Fruit fly (Drosophila melanogaster) whole organism: Measurements from ENCODE around the gene asl.

Experiments used
- CG8478 ChIP-seq: fragments of >200 bp; optimal IDR thresholded peaks from 2 replicates; lab custom pipeline; 2018; ENCODE audit warnings: inconsistent platforms
- Dll ChIP-seq: fragments of >200 bp; optimal IDR thresholded peaks from 2 replicates; lab custom pipeline; 2017
- EcR ChIP-seq, 2 experiments: fragments of >200 bp; optimal IDR thresholded peaks; 2 replicates each; lab custom pipeline; 2017; ENCODE audit warnings: missing biosample characterization in 2 of 2, missing genetic modification characterization in 2 of 2, missing genetic modification reagents in 2 of 2
- pan ChIP-seq: fragments of >200 bp; optimal IDR thresholded peaks from 2 replicates; lab custom pipeline; 2017
- psq ChIP-seq: fragments of >200 bp; optimal IDR thresholded peaks from 2 replicates; lab custom pipeline; 2017
- usp ChIP-seq: fragments of >200 bp; optimal IDR thresholded peaks from 2 replicates; lab custom pipeline; 2017; ENCODE audit warnings: missing biosample characterization, missing genetic modification characterization, mixed read lengths

asl gene

DNA sequence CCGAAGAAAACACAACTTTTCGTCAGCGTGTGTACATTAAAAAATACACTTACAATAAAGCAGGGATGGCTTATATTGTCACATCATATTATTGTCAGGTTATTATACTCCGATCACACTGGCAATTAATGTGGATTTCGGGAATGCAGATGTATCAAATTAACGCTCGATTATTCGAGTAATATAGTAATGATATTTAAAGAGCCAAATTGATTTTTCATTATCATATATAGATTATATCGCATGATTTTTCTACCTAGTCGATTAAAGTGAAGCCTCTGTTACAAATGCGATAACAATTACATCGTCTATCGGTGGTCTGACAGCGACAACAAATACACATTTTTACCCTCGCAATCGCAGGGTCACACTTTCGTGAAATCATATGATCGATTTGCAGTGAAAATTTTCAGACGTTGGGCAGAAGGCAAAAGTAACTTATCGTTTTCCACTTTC, 14.9 kb downstream of the asl start, which contains the start of the genes noi and Vha26:
TSS of gene noi (minus strand) at position 62 of the 456 bp plus-strand sequence.
TSS of gene Vha26 (plus strand) at position 366 of the 456 bp plus-strand sequence.
- TF ChIP-seq usp (GFP tag; lab: Kevin White, UChicago), result no peak
- no peak for TF ChIP-seq Dll (lab: Kevin White, UChicago)
- no peak for TF ChIP-seq CG8478
- TF ChIP-seq EcR (GFP tag; optimal IDR thresholded peaks at IDR 0.05; lab: Kevin White, UChicago), result no peak
- no peak for TF ChIP-seq pan
- no peak for TF ChIP-seq psq (lab: Kevin White, UChicago)

DNA sequence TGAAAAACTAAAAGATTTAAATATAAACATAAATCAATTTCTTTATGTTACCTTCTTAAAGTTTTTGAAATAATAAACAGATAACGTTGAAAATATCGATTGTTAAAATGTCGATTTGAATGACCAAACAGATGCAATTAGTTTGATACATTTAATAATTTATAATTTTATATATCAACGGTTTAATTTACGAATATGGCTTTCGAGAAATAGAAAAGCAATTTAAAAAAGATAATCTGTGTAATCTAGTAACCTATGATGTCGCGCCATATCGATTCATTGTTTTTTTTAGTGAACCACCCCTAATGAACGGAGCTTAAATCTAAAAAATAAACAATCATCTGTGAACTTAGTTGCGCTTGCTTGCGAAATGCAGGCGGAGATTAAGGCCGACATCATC, 17.8 kb downstream of the asl start, which contains the start of gene PolZ2:
TSS of gene PolZ2 (plus strand) at position 301 of the 400 bp plus-strand sequence.
- TF ChIP-seq EcR (GFP tag; optimal IDR thresholded peaks at IDR 0.05; lab: Kevin White, UChicago) (no peak), Dll (lab: Kevin White, UChicago) (no peak), usp (GFP tag; lab: Kevin White, UChicago) (no peak), CG8478 (no peak), psq (lab: Kevin White, UChicago) (no peak), pan (no peak)

- TF ChIP-seq psq (lab: Kevin White, UChicago), result no peak
Observed at dm6 chr3R:5587863-5588519, 18.4 kb downstream of the asl start, which contains the start of gene CG2926. TSS of gene CG2926 (minus strand) at chr3R:5588380.

- TF ChIP-seq Dll (lab: Kevin White, UChicago), result no peak
Observed at dm6 chr3R:5573883-5574282, 32.5 kb downstream of the asl start.

DNA sequence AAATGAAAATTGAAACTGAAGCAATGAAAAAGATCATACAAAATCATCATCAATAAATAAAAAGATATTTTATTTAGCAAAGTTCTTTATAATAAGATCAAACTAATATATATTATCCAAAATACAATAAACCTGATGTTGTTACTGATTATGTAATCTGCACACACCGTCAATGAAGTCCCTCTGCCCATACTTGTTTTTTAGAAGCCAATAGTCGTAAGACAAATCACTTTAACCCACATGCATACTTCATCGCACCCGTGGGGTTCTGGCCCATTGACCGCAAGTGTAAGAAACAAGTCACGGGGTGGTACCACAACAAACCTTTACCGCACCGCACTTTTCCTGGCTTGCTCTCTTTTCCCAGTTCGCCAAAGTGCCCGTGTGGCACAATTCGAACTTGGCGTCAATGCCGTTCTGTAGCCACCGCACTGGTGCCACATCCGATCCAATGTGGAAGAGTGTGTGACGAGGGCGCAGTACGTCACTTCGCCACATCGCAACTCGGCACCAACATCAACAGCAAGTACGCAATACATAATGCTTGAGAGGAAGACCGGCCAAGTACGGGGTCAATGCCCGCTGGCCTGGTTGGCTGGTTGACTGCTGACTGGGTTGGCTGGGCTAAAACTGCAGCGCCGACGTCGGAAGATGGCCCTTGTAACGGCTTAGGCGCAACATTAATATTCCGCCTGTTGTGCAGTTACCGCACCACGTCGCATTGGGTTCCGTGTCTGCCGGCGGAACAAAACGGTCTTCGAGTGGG, 33.3 kb downstream of the asl start:
- TF ChIP-seq pan (no peak), EcR (GFP tag; optimal IDR thresholded peaks at IDR 0.05; lab: Kevin White, UChicago) (peak in 1 of 2 experiments; percentile 75), Dll (lab: Kevin White, UChicago) (no peak), psq (lab: Kevin White, UChicago) (no peak), usp (GFP tag; lab: Kevin White, UChicago) (no peak), CG8478 (no peak)

dm6 chr3R:5571756-5572155, 34.6 kb downstream of the asl start:
- no peak for TF ChIP-seq psq (lab: Kevin White, UChicago)
- TF ChIP-seq EcR (GFP tag; optimal IDR thresholded peaks at IDR 0.05; lab: Kevin White, UChicago), result no peak
- no peak for TF ChIP-seq Dll (lab: Kevin White, UChicago)
- no peak for TF ChIP-seq pan
- TF ChIP-seq CG8478, result no peak
- no peak for TF ChIP-seq usp (GFP tag; lab: Kevin White, UChicago)

dm6 chr3R:5571437-5571750, 34.9 kb downstream of the asl start:
- TF ChIP-seq psq (lab: Kevin White, UChicago) (no peak), pan (no peak), Dll (lab: Kevin White, UChicago) (no peak), CG8478 (no peak), usp (GFP tag; lab: Kevin White, UChicago) (no peak), EcR (GFP tag; optimal IDR thresholded peaks at IDR 0.05; lab: Kevin White, UChicago) (no peak)

DNA sequence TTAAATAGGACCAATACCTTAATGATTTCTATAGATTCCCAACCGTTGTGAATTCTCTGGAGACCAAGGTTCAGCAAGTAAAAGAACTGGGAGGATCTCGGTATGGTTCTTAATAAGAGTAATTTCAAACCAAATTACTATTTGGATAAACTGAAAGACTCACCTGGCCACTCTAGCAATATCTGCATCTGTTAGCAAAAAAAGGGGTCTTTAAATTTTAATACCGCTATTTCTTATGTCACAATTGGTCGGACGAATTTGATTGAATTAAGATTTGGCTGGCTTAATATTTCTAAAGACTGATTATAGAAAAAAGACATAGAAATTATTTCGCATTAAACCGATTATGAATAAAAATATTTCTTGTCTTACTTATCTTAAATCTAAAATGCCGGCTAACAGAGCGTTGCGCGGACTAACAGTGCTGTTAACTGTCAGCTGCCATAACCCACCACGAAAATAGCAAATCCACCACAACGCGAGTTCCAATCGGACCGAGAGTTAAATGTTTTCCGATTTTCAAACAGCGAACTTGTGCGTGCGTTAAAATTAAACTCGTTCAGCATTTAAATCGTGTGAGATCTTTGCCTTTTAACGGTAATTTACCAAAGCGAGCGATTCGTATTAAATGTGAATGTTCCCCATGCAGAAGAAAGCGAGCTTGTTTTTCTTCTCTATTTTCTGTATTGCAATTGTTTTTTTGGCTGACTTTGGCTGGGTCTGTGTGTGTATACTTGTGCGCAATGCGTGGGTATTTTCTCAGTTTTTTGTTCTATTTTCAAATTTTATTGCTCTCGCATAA, 35.5 kb downstream of the asl start, which contains the start of gene CRMP:
TSS of gene CRMP (plus strand) at position 474 of the 802 bp plus-strand sequence.
- TF ChIP-seq CG8478 (no peak), psq (lab: Kevin White, UChicago) (no peak), usp (GFP tag; lab: Kevin White, UChicago) (no peak), Dll (lab: Kevin White, UChicago) (no peak), EcR (GFP tag; optimal IDR thresholded peaks at IDR 0.05; lab: Kevin White, UChicago) (no peak), pan (no peak)

DNA sequence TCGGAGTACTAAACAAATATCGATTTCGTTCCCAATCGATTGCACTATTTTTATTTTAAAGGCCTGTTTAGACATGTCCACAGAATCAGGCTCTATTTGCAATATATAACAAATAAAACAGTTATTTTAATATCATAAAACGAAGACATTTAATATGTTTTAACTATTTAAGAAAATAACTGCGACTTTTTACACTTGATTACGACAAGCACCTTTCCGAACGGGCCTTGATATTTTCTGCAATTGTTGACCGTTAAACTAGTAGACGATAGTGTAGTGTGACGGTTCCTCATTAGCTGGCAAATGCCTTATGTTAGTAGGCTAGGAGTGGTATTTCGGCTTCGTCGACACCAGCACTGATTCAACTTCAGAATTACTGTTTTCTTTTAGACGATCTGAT, 37.8 kb downstream of the asl start, which contains the start of the genes CG2931 and Rheb:
TSS of gene CG2931 (minus strand) at position 26 of the 400 bp plus-strand sequence.
TSS of gene Rheb (plus strand) at position 332 of the 400 bp plus-strand sequence.
- TF ChIP-seq EcR (GFP tag; optimal IDR thresholded peaks at IDR 0.05; lab: Kevin White, UChicago), result no peak
- TF ChIP-seq psq (lab: Kevin White, UChicago), result no peak
- no peak for TF ChIP-seq CG8478
- TF ChIP-seq pan, result no peak
- TF ChIP-seq Dll (lab: Kevin White, UChicago), result no peak
- no peak for TF ChIP-seq usp (GFP tag; lab: Kevin White, UChicago)

DNA sequence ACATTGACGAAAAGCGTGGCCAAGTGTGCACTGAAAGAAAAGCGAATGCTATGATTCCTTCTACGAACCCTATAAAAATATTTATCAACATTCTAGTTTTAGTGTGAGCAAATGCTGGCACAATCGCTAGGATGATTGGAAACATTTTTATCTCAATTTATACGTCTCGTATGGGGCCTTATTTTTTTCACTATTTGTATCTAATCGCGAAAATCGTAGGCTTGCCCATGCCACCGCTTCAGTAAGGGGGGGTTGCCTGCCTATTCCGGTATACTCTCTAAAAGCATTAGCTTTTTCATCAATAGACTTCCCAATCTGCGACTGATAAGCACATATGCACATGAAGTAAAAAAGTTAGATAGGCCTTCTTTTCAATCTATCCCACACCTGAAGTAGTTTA, 40.7 kb downstream of the asl start:
- no peak for TF ChIP-seq EcR (GFP tag; optimal IDR thresholded peaks at IDR 0.05; lab: Kevin White, UChicago)

dm6 chr3R:5564775-5565190, 41.6 kb downstream of the asl start, which contains the start of the genes CG14671 and CG12746:
TSS of gene CG14671 (minus strand) at chr3R:5564815.
TSS of gene CG12746 (plus strand) at chr3R:5564865.
- TF ChIP-seq pan (no peak), EcR (GFP tag; optimal IDR thresholded peaks at IDR 0.05; lab: Kevin White, UChicago) (no peak), usp (GFP tag; lab: Kevin White, UChicago) (no peak), CG8478 (no peak), Dll (lab: Kevin White, UChicago) (no peak), psq (lab: Kevin White, UChicago) (no peak)
